Worm (Caenorhabditis elegans) whole organism, L4 larva: ENCODE measurements around the gene his-71.

Source experiments
- ama-1 ChIP-seq: fragments of 150-350 bp; optimal IDR thresholded peaks from 2 replicates; lab custom pipeline; 2014; ENCODE audit warnings: inconsistent platforms, mixed read lengths
- dve-1 ChIP-seq: sonication (generic microtip); optimal IDR thresholded peaks from 2 replicates; lab custom pipeline; 2017; ENCODE audit warnings: antibody characterized with exemption, mild to moderate bottlenecking, missing genetic modification characterization, missing compliant biosample characterization; ENCODE audit not compliant: insufficient read depth
- fos-1 ChIP-seq: fragments of 150-350 bp; optimal IDR thresholded peaks from 2 replicates; lab custom pipeline; 2014; ENCODE audit warnings: missing biosample characterization, missing genetic modification characterization
- nhr-10 ChIP-seq: fragments of 150-350 bp; optimal IDR thresholded peaks from 2 replicates; lab custom pipeline; 2014; ENCODE audit warnings: missing biosample characterization, missing genetic modification characterization
- nhr-102 ChIP-seq: sonication (generic microtip); optimal IDR thresholded peaks from 2 replicates; lab custom pipeline; 2016; ENCODE audit warnings: mild to moderate bottlenecking, missing genetic modification characterization, moderate library complexity, missing compliant biosample characterization
- nhr-76 ChIP-seq: fragments of 150-350 bp; optimal IDR thresholded peaks from 2 replicates; lab custom pipeline; 2014; ENCODE audit warnings: missing biosample characterization, missing genetic modification characterization
- unc-62 ChIP-seq, 3 experiments: fragments of 150-350 bp in 1 of 3; sonication (generic microtip); optimal IDR thresholded peaks in 2 of 3; peaks in 1 of 3; 1 replicate in 1 of 3; 2 replicates in 2 of 3; lab custom pipeline; 2014 to 2017; ENCODE audit warnings: missing biosample characterization in 3 of 3, missing genetic modification characterization in 3 of 3, missing genetic modification reagents in 3 of 3, missing genotype in 1 of 3

- no peak for TF ChIP-seq ama-1
- TF ChIP-seq fos-1 (tag; lab: Kevin White, UChicago): no peak
- TF ChIP-seq nhr-76 (tag; lab: Kevin White, UChicago): no peak
- peak in 1 of 2 experiments; percentile 32 for TF ChIP-seq unc-62 (GFP tag; optimal IDR thresholded peaks at IDR 0.05 in 1 of 2; lab: Kevin White, UChicago)
- no peak for TF ChIP-seq unc-62 (tag; optimal IDR thresholded peaks at IDR 0.05; lab: Kevin White, UChicago)
- peak; percentile 64 for TF ChIP-seq dve-1
- peak; percentile 26 for TF ChIP-seq nhr-102
- peak; percentile 20 for TF ChIP-seq nhr-10 (tag; lab: Kevin White, UChicago)
Measured at ce11 chrX:8029080-8029479, 47.2 kb upstream of the his-71 start, which contains the start of gene C34D10.1.
